Worm (Caenorhabditis elegans) whole organism, early embryonic: Measurements from ENCODE around the gene C54F6.12.

Experiments
- B0310.2 ChIP-seq: sonication (generic microtip); optimal IDR thresholded peaks from 2 replicates; lab custom pipeline; 2016; ENCODE audit warnings: mild to moderate bottlenecking, missing genetic modification characterization, missing compliant biosample characterization
- F13C5.2 ChIP-seq: sonication (generic microtip); optimal IDR thresholded peaks from 2 replicates; lab custom pipeline; 2017; ENCODE audit warnings: mild to moderate bottlenecking, missing genetic modification characterization, inconsistent platforms, missing compliant biosample characterization
- aly-1 ChIP-seq: sonication (generic microtip); optimal IDR thresholded peaks from 2 replicates; lab custom pipeline; 2016; ENCODE audit warnings: missing genetic modification characterization, missing compliant biosample characterization
- ama-1 ChIP-seq: fragments of 150-350 bp; optimal IDR thresholded peaks from 2 replicates; lab custom pipeline; 2014
- ceh-13 ChIP-seq: fragments of 200-800 bp; sonication (Bioruptor generic); optimal IDR thresholded peaks from 2 replicates; lab custom pipeline; 2018; ENCODE audit warnings: mild to moderate bottlenecking, missing genetic modification characterization, missing compliant biosample characterization
- ceh-36 ChIP-seq: sonication (generic microtip); optimal IDR thresholded peaks from 2 replicates; lab custom pipeline; 2016; ENCODE audit warnings: missing genetic modification characterization, inconsistent platforms, missing compliant biosample characterization
- ets-7 ChIP-seq: sonication (generic microtip); optimal IDR thresholded peaks from 2 replicates; lab custom pipeline; 2016; ENCODE audit warnings: missing genotype, missing genetic modification characterization, missing compliant biosample characterization
- flt-1 ChIP-seq: fragments of 200-800 bp; sonication (Bioruptor generic); IDR thresholded peaks from 2 replicates; pipeline ENCODE4 v1.3.6; 2022; ENCODE audit warnings: missing genetic modification characterization, missing compliant biosample characterization
- hmbx-1 ChIP-seq: sonication (generic microtip); optimal IDR thresholded peaks from 2 replicates; lab custom pipeline; 2016; ENCODE audit warnings: mild to moderate bottlenecking, missing genetic modification characterization, missing compliant biosample characterization
- hmg-4 ChIP-seq: fragments of 200-800 bp; sonication (Bioruptor generic); optimal IDR thresholded peaks from 2 replicates; lab custom pipeline; 2018; ENCODE audit warnings: mild to moderate bottlenecking, missing genetic modification characterization, missing compliant biosample characterization
- hnd-1 ChIP-seq: sonication (generic microtip); optimal IDR thresholded peaks from 2 replicates; lab custom pipeline; 2016; ENCODE audit warnings: missing genetic modification characterization, missing compliant biosample characterization
- pes-1 ChIP-seq: fragments of 200-800 bp; sonication (Bioruptor generic); IDR thresholded peaks from 2 replicates; pipeline ENCODE4 v1.3.6; 2022; ENCODE audit warnings: missing genetic modification reagents, missing genetic modification characterization, missing compliant biosample characterization
- scrt-1 ChIP-seq: fragments of 200-800 bp; sonication (Bioruptor generic); IDR thresholded peaks from 2 replicates; pipeline ENCODE4 v1.3.6; 2022; ENCODE audit warnings: missing genetic modification characterization, missing compliant biosample characterization
- sea-1 ChIP-seq: fragments of 200-800 bp; sonication (Bioruptor generic); conservative IDR thresholded peaks from 2 replicates; pipeline ENCODE4 v1.3.6; 2022; ENCODE audit warnings: missing genetic modification characterization, missing compliant biosample characterization
- tbx-11 ChIP-seq: fragments of 200-800 bp; sonication (Bioruptor generic); IDR thresholded peaks from 2 replicates; pipeline ENCODE4 v1.3.6; 2022; ENCODE audit warnings: missing genetic modification characterization, missing compliant biosample characterization
- tbx-37 ChIP-seq: fragments of 200-800 bp; sonication (Bioruptor generic); conservative IDR thresholded peaks from 2 replicates; pipeline ENCODE4 v1.3.6; 2022; ENCODE audit warnings: missing genetic modification reagents, missing genetic modification characterization, missing compliant biosample characterization
- tra-4 ChIP-seq: sonication (generic microtip); optimal IDR thresholded peaks from 2 replicates; lab custom pipeline; 2017; ENCODE audit warnings: missing genetic modification characterization, missing compliant biosample characterization

Gene C54F6.12

DNA sequence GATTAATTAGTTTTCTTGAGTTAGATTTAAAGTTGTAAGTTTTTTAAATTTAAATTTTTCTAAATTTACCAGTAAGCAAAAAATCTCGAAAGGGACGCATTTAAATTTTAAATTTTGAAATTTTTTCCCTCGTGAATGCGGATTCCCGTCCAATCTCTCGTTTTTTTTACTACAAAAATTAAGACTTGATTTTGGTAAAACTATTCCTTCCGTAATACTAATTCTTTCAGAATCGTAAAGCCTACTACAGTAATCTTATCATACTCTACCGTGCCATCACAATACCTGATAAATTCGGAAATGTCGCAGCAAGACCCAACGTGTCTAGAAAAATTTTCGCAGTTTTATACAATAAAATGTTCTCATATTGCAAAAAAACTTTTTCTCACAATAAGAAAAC lies 7.3 kb upstream of the C54F6.12 start, which contains the start of the genes C54F6.19 and nhx-3:
C54F6.19 (plus strand) TSS at position 301 of the 400 bp plus-strand sequence.
nhx-3 (minus strand) TSS at position 337 of the 400 bp plus-strand sequence.
- no peak for TF ChIP-seq hmbx-1 (tag; lab: Kevin White, UChicago)
- TF ChIP-seq ama-1 = no peak
- TF ChIP-seq B0310.2 = no peak
- no peak for TF ChIP-seq hmg-4 (GFP tag; lab: Kevin White, UChicago)
- TF ChIP-seq tbx-37 (GFP tag; lab: Robert Waterston, UW) = no peak
- TF ChIP-seq scrt-1 (GFP tag; lab: Robert Waterston, UW) = no peak
- TF ChIP-seq hnd-1 (tag; lab: Kevin White, UChicago) = no peak
- TF ChIP-seq flt-1 (GFP tag; lab: Robert Waterston, UW) = no peak
- TF ChIP-seq aly-1 (tag; lab: Kevin White, UChicago) = no peak
- TF ChIP-seq tbx-11 (GFP tag; lab: Robert Waterston, UW) = no peak
- TF ChIP-seq F13C5.2 (tag; lab: Kevin White, UChicago) = no peak
- TF ChIP-seq ceh-36 (tag; lab: Kevin White, UChicago) = no peak
- TF ChIP-seq sea-1 = no peak
- TF ChIP-seq pes-1 = no peak
- no peak for TF ChIP-seq ceh-13 (GFP tag; lab: Kevin White, UChicago)
- no peak for TF ChIP-seq ets-7 (tag; lab: Kevin White, UChicago)
- TF ChIP-seq tra-4 (tag; lab: Kevin White, UChicago) = no peak

DNA sequence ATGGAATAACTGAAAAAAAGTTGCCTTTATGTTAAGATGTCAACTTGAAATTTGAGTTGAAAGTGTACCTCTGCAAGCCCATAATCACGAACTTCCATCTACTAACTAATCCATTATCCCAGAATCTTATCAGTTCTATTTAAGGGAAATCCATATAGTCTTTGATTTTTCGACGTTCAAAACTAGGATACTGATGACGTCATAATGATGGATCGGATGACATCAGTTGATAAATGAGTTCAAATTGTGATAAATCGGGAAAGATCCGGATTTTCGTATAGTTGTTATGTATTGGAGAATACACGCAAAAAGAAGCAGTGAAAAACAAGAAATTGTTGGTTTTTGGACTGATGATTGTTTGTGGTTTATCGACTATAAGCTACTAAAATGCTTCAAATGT lies 5.8 kb upstream of the C54F6.12 start:
- TF ChIP-seq hnd-1 (tag; lab: Kevin White, UChicago) (no peak), ceh-36 (tag; lab: Kevin White, UChicago) (no peak), hmg-4 (GFP tag; lab: Kevin White, UChicago) (no peak), flt-1 (GFP tag; lab: Robert Waterston, UW) (no peak), pes-1 (no peak), tbx-11 (GFP tag; lab: Robert Waterston, UW) (no peak), ceh-13 (GFP tag; lab: Kevin White, UChicago) (no peak), tbx-37 (GFP tag; lab: Robert Waterston, UW) (no peak), B0310.2 (no peak), F13C5.2 (tag; lab: Kevin White, UChicago) (no peak), scrt-1 (GFP tag; lab: Robert Waterston, UW) (no peak), tra-4 (tag; lab: Kevin White, UChicago) (no peak), ets-7 (tag; lab: Kevin White, UChicago) (no peak), hmbx-1 (tag; lab: Kevin White, UChicago) (no peak), sea-1 (no peak), ama-1 (no peak)

DNA sequence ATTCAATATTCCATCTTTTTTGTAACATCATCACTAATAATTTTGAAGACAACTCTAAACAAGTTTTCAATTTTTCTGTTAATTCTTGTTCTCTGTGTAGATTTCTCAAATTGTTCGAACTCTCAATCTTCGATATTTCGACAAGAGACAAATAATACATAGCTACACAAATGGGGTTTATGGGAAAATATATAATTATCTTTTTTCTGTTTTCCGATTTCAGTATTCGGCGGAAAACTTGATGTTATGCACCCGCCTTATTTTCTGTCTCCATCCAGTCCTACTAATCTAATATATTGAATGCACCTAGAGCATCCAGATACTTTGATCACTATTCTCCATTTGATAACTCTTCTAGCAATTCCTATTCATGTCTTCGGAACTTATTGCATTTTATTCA lies 1.1 kb upstream of the C54F6.12 start, which contains the start of gene srh-268:
srh-268 (plus strand) TSS at position 301 of the 400 bp plus-strand sequence.
- no peak for TF ChIP-seq ceh-36 (tag; lab: Kevin White, UChicago)
- no peak for TF ChIP-seq tbx-37 (GFP tag; lab: Robert Waterston, UW)
- TF ChIP-seq scrt-1 (GFP tag; lab: Robert Waterston, UW) = no peak
- TF ChIP-seq tbx-11 (GFP tag; lab: Robert Waterston, UW) = no peak
- no peak for TF ChIP-seq hmg-4 (GFP tag; lab: Kevin White, UChicago)
- no peak for TF ChIP-seq tra-4 (tag; lab: Kevin White, UChicago)
- TF ChIP-seq pes-1 = no peak
- TF ChIP-seq ets-7 (tag; lab: Kevin White, UChicago) = no peak
- TF ChIP-seq aly-1 (tag; lab: Kevin White, UChicago) = no peak
- no peak for TF ChIP-seq flt-1 (GFP tag; lab: Robert Waterston, UW)

DNA sequence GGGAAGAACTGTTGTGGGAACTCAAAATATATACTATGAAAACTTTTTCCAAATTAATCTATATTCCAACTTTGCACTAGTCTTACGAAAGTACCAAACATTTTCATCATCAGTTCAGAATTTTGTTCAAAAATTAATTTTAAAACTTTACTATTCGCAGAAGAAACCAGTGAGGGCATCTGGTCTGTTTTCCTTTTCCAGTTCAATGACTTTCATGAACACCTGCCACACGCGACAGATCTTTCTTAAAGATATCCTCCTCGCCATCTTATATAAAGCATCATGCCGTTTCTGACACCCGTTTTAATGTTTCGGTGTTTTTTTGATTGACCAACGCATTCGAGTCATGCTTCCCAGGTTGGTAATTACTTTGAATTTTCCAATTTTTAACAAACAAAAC lies 5.0 kb downstream of the C54F6.12 start, which contains the start of gene C54F6.3:
C54F6.3 (plus strand) TSS at position 301 of the 400 bp plus-strand sequence.
- TF ChIP-seq tbx-37 (GFP tag; lab: Robert Waterston, UW) (no peak), ama-1 (no peak), hmg-4 (GFP tag; lab: Kevin White, UChicago) (no peak), flt-1 (GFP tag; lab: Robert Waterston, UW) (no peak), tbx-11 (GFP tag; lab: Robert Waterston, UW) (no peak), sea-1 (no peak), ets-7 (tag; lab: Kevin White, UChicago) (no peak), F13C5.2 (tag; lab: Kevin White, UChicago) (no peak)

DNA sequence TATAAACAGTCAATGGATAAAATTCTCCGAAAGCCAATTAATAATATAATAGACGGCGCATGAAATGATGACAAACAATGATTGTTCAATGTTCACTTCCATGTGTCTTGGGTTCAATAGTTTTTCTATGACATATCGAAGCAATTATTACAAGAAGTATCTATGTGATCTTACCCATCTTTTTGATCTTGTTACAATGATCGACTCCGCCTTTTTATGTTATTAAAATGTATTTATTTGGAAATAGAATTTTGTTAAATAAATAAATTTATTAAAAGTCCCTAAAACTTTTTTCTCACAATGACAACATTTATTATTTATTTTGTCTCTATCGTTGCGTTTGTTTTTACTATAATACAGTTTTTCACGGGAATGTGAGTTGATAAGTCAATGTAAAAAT lies 8.1 kb downstream of the C54F6.12 start, which contains the start of gene swt-2:
swt-2 (plus strand) TSS at position 301 of the 400 bp plus-strand sequence.
- TF ChIP-seq hmg-4 (GFP tag; lab: Kevin White, UChicago) (no peak), B0310.2 (no peak), hnd-1 (tag; lab: Kevin White, UChicago) (no peak), ceh-36 (tag; lab: Kevin White, UChicago) (no peak), aly-1 (tag; lab: Kevin White, UChicago) (no peak)

DNA sequence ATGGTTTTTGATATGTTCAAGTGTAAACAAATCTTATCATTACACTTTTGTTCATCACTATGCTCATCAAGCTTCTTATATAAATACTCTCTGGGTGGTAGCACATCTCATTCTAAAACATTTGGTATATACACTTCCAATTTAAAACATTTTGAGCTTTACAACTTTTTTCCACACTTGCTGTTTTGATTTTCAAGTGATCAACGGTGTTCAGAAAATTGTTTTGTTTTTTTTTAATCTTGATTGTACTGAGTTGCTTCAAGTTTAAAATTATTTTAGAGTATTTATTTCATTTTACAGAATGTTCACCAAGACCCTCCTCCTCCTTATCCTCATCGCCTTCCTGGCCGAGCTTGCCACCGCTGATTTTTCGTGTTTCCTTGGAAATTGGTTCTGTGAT lies 9.1 kb downstream of the C54F6.12 start, which contains the start of gene C54F6.5:
C54F6.5 (plus strand) TSS at position 301 of the 400 bp plus-strand sequence.
- TF ChIP-seq hmbx-1 (tag; lab: Kevin White, UChicago) (no peak), ama-1 (no peak), flt-1 (GFP tag; lab: Robert Waterston, UW) (no peak), F13C5.2 (tag; lab: Kevin White, UChicago) (no peak), ceh-13 (GFP tag; lab: Kevin White, UChicago) (no peak), B0310.2 (no peak), ets-7 (tag; lab: Kevin White, UChicago) (no peak), pes-1 (no peak), scrt-1 (GFP tag; lab: Robert Waterston, UW) (no peak), hmg-4 (GFP tag; lab: Kevin White, UChicago) (no peak), ceh-36 (tag; lab: Kevin White, UChicago) (no peak), tbx-11 (GFP tag; lab: Robert Waterston, UW) (no peak), aly-1 (tag; lab: Kevin White, UChicago) (no peak), tbx-37 (GFP tag; lab: Robert Waterston, UW) (no peak), tra-4 (tag; lab: Kevin White, UChicago) (no peak)

DNA sequence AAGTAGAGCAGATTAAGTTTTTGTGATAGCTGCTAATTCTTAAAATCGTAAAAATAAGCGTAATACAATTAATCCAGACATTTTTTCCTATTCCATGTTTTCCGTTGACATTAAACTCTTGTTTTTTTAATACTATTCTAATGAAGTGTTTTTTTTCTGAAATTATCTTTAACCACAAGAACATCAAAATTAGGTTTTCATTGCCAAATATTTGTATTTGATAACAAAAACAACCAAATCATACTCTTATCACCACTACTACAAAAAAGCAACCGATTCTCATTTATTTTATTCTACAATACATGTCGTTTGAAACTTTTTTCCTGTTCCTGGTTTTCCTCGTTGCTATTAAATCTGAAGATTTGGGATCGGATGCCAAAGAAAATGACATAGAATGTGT lies 10.8 kb downstream of the C54F6.12 start, which contains the start of gene C54F6.17:
C54F6.17 (plus strand) TSS at position 301 of the 400 bp plus-strand sequence.
- TF ChIP-seq ceh-13 (GFP tag; lab: Kevin White, UChicago) = no peak
- TF ChIP-seq hmbx-1 (tag; lab: Kevin White, UChicago) = no peak
- no peak for TF ChIP-seq sea-1
- no peak for TF ChIP-seq aly-1 (tag; lab: Kevin White, UChicago)
- no peak for TF ChIP-seq tbx-11 (GFP tag; lab: Robert Waterston, UW)
- no peak for TF ChIP-seq flt-1 (GFP tag; lab: Robert Waterston, UW)
- no peak for TF ChIP-seq tra-4 (tag; lab: Kevin White, UChicago)
- TF ChIP-seq B0310.2 = no peak
- no peak for TF ChIP-seq scrt-1 (GFP tag; lab: Robert Waterston, UW)
